Fruit fly (Drosophila melanogaster) whole organism, adult: Measurements from ENCODE around the gene CG7148.

Experiments
- CG11617 ChIP-seq: fragments of 200-800 bp; sonication (Bioruptor generic); optimal IDR thresholded peaks from 2 replicates; lab custom pipeline; 2017; ENCODE audit warnings: mild to moderate bottlenecking, missing biosample characterization, missing genetic modification reagents, missing genetic modification characterization
- CG7101 ChIP-seq: fragments of 200-800 bp; sonication (Bioruptor generic); optimal IDR thresholded peaks from 2 replicates; lab custom pipeline; 2018; ENCODE audit warnings: missing biosample characterization, mild to moderate bottlenecking, missing genetic modification characterization, moderate library complexity
- Clk ChIP-seq: fragments of 200-800 bp; sonication (Bioruptor generic); optimal IDR thresholded peaks from 2 replicates; lab custom pipeline; 2017; ENCODE audit warnings: missing biosample characterization, missing genetic modification characterization
- Hr96 ChIP-seq: fragments of 200-800 bp; sonication (Bioruptor generic); optimal IDR thresholded peaks from 2 replicates; lab custom pipeline; 2016; ENCODE audit warnings: missing biosample characterization, missing genetic modification characterization
- cnc ChIP-seq, 2 experiments: fragments of >200 bp; optimal IDR thresholded peaks; 2 replicates each; lab custom pipeline; 2017
- ovo ChIP-seq: fragments of 200-800 bp; sonication (Bioruptor generic); optimal IDR thresholded peaks from 2 replicates; lab custom pipeline; 2016; ENCODE audit warnings: missing biosample characterization, missing genetic modification characterization

- no peak for TF ChIP-seq Hr96 (GFP tag; lab: Kevin White, UChicago)
- TF ChIP-seq cnc (optimal IDR thresholded peaks at IDR 0.05; lab: Kevin White, UChicago) = no peak
- no peak for TF ChIP-seq CG7101 (tag; lab: Kevin White, UChicago)
- no peak for TF ChIP-seq ovo (GFP tag; lab: Kevin White, UChicago)
- no peak for TF ChIP-seq CG11617 (GFP tag; lab: Kevin White, UChicago)
- no peak for TF ChIP-seq Clk (GFP tag; lab: Kevin White, UChicago)
These were observed 3.5 kb upstream of the CG7148 start for dm6 chr3L:21835569-21835968.
